Fruit fly (Drosophila melanogaster) whole organism, pupa: ENCODE data around the gene Cyp18a1.
A peak's percentile ranks its signal among the peaks of the same experiment; 100 is the strongest.

Experiments
- CG10348 ChIP-seq: fragments of 200-800 bp; sonication (Bioruptor generic); IDR thresholded peaks from 2 replicates; pipeline ENCODE4 v1.3.6; 2022; ENCODE audit warnings: missing biosample characterization, missing genetic modification characterization
- CG12605 ChIP-seq: fragments of 200-800 bp; sonication (Bioruptor generic); IDR thresholded peaks from 2 replicates; pipeline ENCODE4 v1.3.6; 2022; ENCODE audit warnings: missing biosample characterization, missing genetic modification characterization
- CG13204 ChIP-seq: fragments of 200-800 bp; sonication (Bioruptor generic); optimal IDR thresholded peaks from 2 replicates; lab custom pipeline; 2018; ENCODE audit warnings: missing biosample characterization, mild to moderate bottlenecking, missing genetic modification characterization, moderate library complexity
- CG14655 ChIP-seq: fragments of 200-800 bp; sonication (Bioruptor generic); optimal IDR thresholded peaks from 3 replicates; lab custom pipeline; 2017; ENCODE audit warnings: mild to moderate bottlenecking, missing biosample characterization, missing genetic modification reagents, missing genetic modification characterization
- CG15710 ChIP-seq: fragments of 200-800 bp; sonication (Bioruptor generic); optimal IDR thresholded peaks from 2 replicates; lab custom pipeline; 2018; ENCODE audit warnings: missing biosample characterization, mild to moderate bottlenecking, missing genetic modification characterization, moderate library complexity
- CG17806 ChIP-seq: fragments of 200-800 bp; sonication (Bioruptor generic); optimal IDR thresholded peaks from 2 replicates; lab custom pipeline; 2018; ENCODE audit warnings: missing biosample characterization, mild to moderate bottlenecking, missing genetic modification characterization, moderate library complexity
- CG32121 ChIP-seq: fragments of 200-800 bp; sonication (Bioruptor generic); IDR thresholded peaks from 2 replicates; pipeline ENCODE4 v1.3.6; 2022; ENCODE audit warnings: missing biosample characterization, missing genetic modification characterization
- CG34367 ChIP-seq: fragments of 200-800 bp; sonication (Bioruptor generic); optimal IDR thresholded peaks from 2 replicates; lab custom pipeline; 2018; ENCODE audit warnings: missing biosample characterization, mild to moderate bottlenecking, missing genetic modification characterization
- CG4496 ChIP-seq: fragments of 200-800 bp; sonication (Bioruptor generic); IDR thresholded peaks from 3 replicates; pipeline ENCODE4 v1.3.6; 2022; ENCODE audit warnings: missing biosample characterization, missing genetic modification characterization
- CG8159 ChIP-seq: fragments of 200-800 bp; sonication (Bioruptor generic); optimal IDR thresholded peaks from 3 replicates; lab custom pipeline; 2018; ENCODE audit warnings: missing biosample characterization, mild to moderate bottlenecking, missing genetic modification characterization, moderate library complexity
- CG8301 ChIP-seq: fragments of 200-800 bp; sonication (Bioruptor generic); optimal IDR thresholded peaks from 2 replicates; lab custom pipeline; 2018; ENCODE audit warnings: missing biosample characterization, mild to moderate bottlenecking, missing genetic modification characterization
- CG9948 ChIP-seq: fragments of 200-800 bp; sonication (Bioruptor generic); optimal IDR thresholded peaks from 2 replicates; lab custom pipeline; 2018; ENCODE audit warnings: missing biosample characterization, mild to moderate bottlenecking, missing genetic modification characterization, moderate library complexity
- D1 ChIP-seq: fragments of 200-800 bp; sonication (Bioruptor generic); optimal IDR thresholded peaks from 2 replicates; lab custom pipeline; 2018; ENCODE audit warnings: missing biosample characterization, mild to moderate bottlenecking, missing genetic modification characterization, moderate library complexity
- EcR ChIP-seq: fragments of 200-800 bp; sonication (Bioruptor generic); optimal IDR thresholded peaks from 3 replicates; lab custom pipeline; 2019; ENCODE audit warnings: missing biosample characterization, missing genetic modification characterization, mild to moderate bottlenecking, moderate library complexity, missing genetic modification reagents
- Ets98B ChIP-seq: fragments of 200-800 bp; sonication (Bioruptor generic); IDR thresholded peaks from 2 replicates; pipeline ENCODE4 v1.3.6; 2022; ENCODE audit warnings: missing biosample characterization, missing genetic modification characterization
- Pif1A ChIP-seq: fragments of 200-800 bp; sonication (Bioruptor generic); optimal IDR thresholded peaks from 3 replicates; lab custom pipeline; 2016; ENCODE audit warnings: missing biosample characterization, missing genetic modification characterization
- Pif1B ChIP-seq: fragments of 200-800 bp; sonication (Bioruptor generic); optimal IDR thresholded peaks from 3 replicates; lab custom pipeline; 2016; ENCODE audit warnings: missing biosample characterization, missing genetic modification characterization
- Snoo ChIP-seq: fragments of 200-800 bp; sonication (Bioruptor generic); optimal IDR thresholded peaks from 3 replicates; lab custom pipeline; 2017; ENCODE audit warnings: missing biosample characterization, mild to moderate bottlenecking, missing genetic modification characterization, inconsistent platforms
- fd96Ca ChIP-seq: fragments of 200-800 bp; sonication (Bioruptor generic); IDR thresholded peaks from 3 replicates; pipeline ENCODE4 v1.3.6; 2022; ENCODE audit warnings: missing biosample characterization, missing genetic modification characterization
- gl ChIP-seq: fragments of 200-800 bp; sonication (Bioruptor generic); optimal IDR thresholded peaks from 2 replicates; lab custom pipeline; 2018; ENCODE audit warnings: missing biosample characterization, mild to moderate bottlenecking, missing genetic modification characterization
- rn ChIP-seq: fragments of 200-800 bp; sonication (Bioruptor generic); IDR thresholded peaks from 2 replicates; pipeline ENCODE4 v1.3.6; 2022; ENCODE audit warnings: missing biosample characterization, missing genetic modification characterization

The Cyp18a1 gene

dm6 chrX:18652879-18653278 is 40.0 kb downstream of the Cyp18a1 start, which contains the start of gene Ing3:
Ing3 (minus strand) TSS chrX:18653091.
- TF ChIP-seq Pif1A (GFP tag; lab: Kevin White, UChicago) = no peak
- no peak for TF ChIP-seq Ets98B (GFP tag; lab: Robert Waterston, UW)
- TF ChIP-seq D1 (tag; lab: Kevin White, UChicago) = no peak
- no peak for TF ChIP-seq CG10348
- TF ChIP-seq CG32121 (GFP tag; lab: Robert Waterston, UW) = no peak
- TF ChIP-seq Snoo (tag; lab: Kevin White, UChicago) = no peak
- no peak for TF ChIP-seq gl (tag; lab: Kevin White, UChicago)
- no peak for TF ChIP-seq CG17806
- TF ChIP-seq CG9948 = no peak
- no peak for TF ChIP-seq EcR (GFP tag; lab: Kevin White, UChicago)
- TF ChIP-seq fd96Ca (GFP tag; lab: Robert Waterston, UW) = no peak

DNA sequence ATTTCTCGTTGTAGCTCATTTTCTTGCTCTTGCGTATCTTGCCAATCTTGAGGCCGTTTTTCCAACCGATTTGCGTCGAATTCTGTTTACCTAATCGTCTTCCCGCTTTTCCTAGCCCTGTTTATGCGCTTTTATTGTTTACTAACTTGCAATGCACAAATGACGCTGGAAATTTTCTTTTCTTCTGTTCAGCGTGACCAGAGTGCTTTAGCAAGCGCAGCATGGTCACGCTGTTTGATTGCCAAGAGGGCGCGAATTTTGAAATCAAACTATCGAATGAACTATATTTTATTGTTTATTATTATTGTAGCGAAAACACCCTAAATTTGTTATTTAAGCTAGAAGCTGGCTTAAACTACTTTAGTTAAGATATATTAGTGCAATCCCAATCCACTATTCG is 42.6 kb downstream of the Cyp18a1 start, which contains the start of gene Hou:
Gene Hou (minus strand): TSS at position 193 of the 400 bp plus-strand sequence.
- TF ChIP-seq CG4496 (GFP tag; lab: Robert Waterston, UW) (no peak), D1 (tag; lab: Kevin White, UChicago) (no peak), Pif1A (GFP tag; lab: Kevin White, UChicago) (no peak), Snoo (tag; lab: Kevin White, UChicago) (no peak), CG32121 (GFP tag; lab: Robert Waterston, UW) (no peak)

dm6 chrX:18647961-18648360 is 44.9 kb downstream of the Cyp18a1 start, which contains the start of gene Nup35:
Nup35 (plus strand) TSS chrX:18648182.
- TF ChIP-seq CG9948 (no peak), CG13204 (no peak), CG17806 (no peak), CG4496 (GFP tag; lab: Robert Waterston, UW) (no peak), fd96Ca (GFP tag; lab: Robert Waterston, UW) (no peak), D1 (tag; lab: Kevin White, UChicago) (no peak), CG14655 (GFP tag; lab: Kevin White, UChicago) (no peak), Snoo (tag; lab: Kevin White, UChicago) (no peak)

DNA sequence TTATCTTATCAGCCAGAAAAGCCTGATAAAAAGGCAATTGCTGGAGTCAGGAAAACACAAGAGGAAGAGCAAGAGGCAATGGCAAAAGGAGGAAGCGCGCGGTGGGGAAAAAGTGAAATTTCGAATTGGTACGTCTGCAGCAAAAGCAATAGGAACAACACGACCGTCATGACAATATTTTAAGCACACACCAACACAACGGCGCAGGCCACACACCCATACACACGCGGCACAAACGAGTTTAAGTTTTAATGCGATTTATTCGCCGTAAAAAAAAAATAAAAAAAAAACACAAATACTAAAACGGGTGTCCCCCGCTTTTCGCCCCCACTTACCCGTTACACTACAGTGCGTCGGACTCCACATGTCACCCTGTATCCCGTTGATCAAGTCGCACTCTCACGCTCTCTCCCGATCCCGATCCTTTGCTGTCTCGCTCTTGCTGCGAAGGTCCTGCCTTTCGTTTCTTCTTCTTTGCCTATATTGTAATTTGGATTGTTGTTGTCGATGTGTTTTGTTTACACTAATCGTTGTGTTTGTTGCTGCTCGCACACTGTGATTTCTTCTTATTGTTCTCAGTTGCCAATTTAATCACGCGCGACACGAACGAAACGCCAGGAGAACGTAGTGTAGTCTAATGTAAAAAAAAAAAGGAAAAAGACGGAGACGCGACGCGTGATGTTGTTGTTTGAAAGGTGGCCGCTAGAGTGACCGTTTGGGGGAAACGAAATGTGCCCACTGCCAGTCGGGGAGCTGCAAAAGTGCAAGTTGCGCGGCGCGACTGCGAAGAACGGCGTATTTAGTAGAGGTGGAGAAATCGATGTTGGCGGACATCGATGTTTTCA is 45.8 kb downstream of the Cyp18a1 start, which contains the start of gene Rip11:
Gene Rip11 (minus strand): TSS at position 794 of the 845 bp plus-strand sequence.
- TF ChIP-seq Ets98B (GFP tag; lab: Robert Waterston, UW) (peak; percentile 89), D1 (tag; lab: Kevin White, UChicago) (no peak), CG32121 (GFP tag; lab: Robert Waterston, UW) (peak; percentile 75), CG15710 (tag; lab: Kevin White, UChicago) (peak; percentile 67), gl (tag; lab: Kevin White, UChicago) (peak; percentile 80), CG13204 (peak; percentile 87), Snoo (tag; lab: Kevin White, UChicago) (peak; percentile 77), CG9948 (peak; percentile 45), CG8301 (peak; percentile 59), CG14655 (GFP tag; lab: Kevin White, UChicago) (no peak), CG17806 (peak; percentile 53), EcR (GFP tag; lab: Kevin White, UChicago) (peak; percentile 71), Pif1A (GFP tag; lab: Kevin White, UChicago) (peak; percentile 80), rn (GFP tag; lab: Robert Waterston, UW) (peak; percentile 44; the same call in 1 of the 2 replicates), Pif1B (GFP tag; lab: Kevin White, UChicago) (peak; percentile 69), CG8159 (tag; lab: Kevin White, UChicago) (peak; percentile 65), CG10348 (no peak), CG12605 (GFP tag; lab: Robert Waterston, UW) (peak; percentile 68), CG34367 (tag; lab: Kevin White, UChicago) (peak; percentile 56), fd96Ca (GFP tag; lab: Robert Waterston, UW) (peak; percentile 87), CG4496 (GFP tag; lab: Robert Waterston, UW) (peak; percentile 87)

- TF ChIP-seq CG17806 = peak; percentile 67
- TF ChIP-seq CG34367 (tag; lab: Kevin White, UChicago) = peak; percentile 50
- TF ChIP-seq rn (GFP tag; lab: Robert Waterston, UW) = peak; percentile 39; the same call in 1 of the 2 replicates
- TF ChIP-seq CG8159 (tag; lab: Kevin White, UChicago) = peak; percentile 68
- TF ChIP-seq D1 (tag; lab: Kevin White, UChicago) = no peak
- peak; percentile 61 for TF ChIP-seq Ets98B (GFP tag; lab: Robert Waterston, UW)
- 0 out of 2 replicates have a peak, but pooled peaks have one; percentile 36 for TF ChIP-seq CG12605 (GFP tag; lab: Robert Waterston, UW)
- peak; percentile 46 for TF ChIP-seq CG15710 (tag; lab: Kevin White, UChicago)
- peak; percentile 45 for TF ChIP-seq Snoo (tag; lab: Kevin White, UChicago)
- no peak for TF ChIP-seq EcR (GFP tag; lab: Kevin White, UChicago)
- TF ChIP-seq CG14655 (GFP tag; lab: Kevin White, UChicago) = peak; percentile 84
- peak; percentile 73 for TF ChIP-seq CG8301
- TF ChIP-seq fd96Ca (GFP tag; lab: Robert Waterston, UW) = 0 out of 3 replicates have a peak, but pooled peaks have one; percentile 25
- peak; percentile 73 for TF ChIP-seq Pif1A (GFP tag; lab: Kevin White, UChicago)
- TF ChIP-seq CG10348 = no peak
- 0 out of 2 replicates have a peak, but pooled peaks have one; percentile 49 for TF ChIP-seq CG32121 (GFP tag; lab: Robert Waterston, UW)
- TF ChIP-seq gl (tag; lab: Kevin White, UChicago) = no peak
- no peak for TF ChIP-seq CG13204
- TF ChIP-seq Pif1B (GFP tag; lab: Kevin White, UChicago) = peak; percentile 57
- peak; percentile 52; the same call in 1 of the 3 replicates for TF ChIP-seq CG4496 (GFP tag; lab: Robert Waterston, UW)
- TF ChIP-seq CG9948 = peak; percentile 64
Measured at dm6 chrX:18645720-18646213, 47.1 kb downstream of the Cyp18a1 start.
